Worm (Caenorhabditis elegans) whole organism, late embryonic: ENCODE results near the gene K10G9.2.

Source experiments
- C38D4.7 ChIP-seq: fragments of 200-800 bp; sonication (Bioruptor generic); optimal IDR thresholded peaks from 2 replicates; lab custom pipeline; 2018; ENCODE audit warnings: mild to moderate bottlenecking, missing genetic modification characterization, moderate library complexity, missing compliant biosample characterization
- K09A11.1 ChIP-seq: sonication (generic microtip); optimal IDR thresholded peaks from 2 replicates; lab custom pipeline; 2017; ENCODE audit warnings: antibody characterized with exemption, mild to moderate bottlenecking, missing genetic modification characterization, missing compliant biosample characterization; ENCODE audit not compliant: insufficient read depth
- T23F11.4 ChIP-seq: fragments of 200-800 bp; sonication (Bioruptor generic); optimal IDR thresholded peaks from 2 replicates; lab custom pipeline; 2018; ENCODE audit warnings: mild to moderate bottlenecking, missing genetic modification characterization, missing compliant biosample characterization
- Y22D7AL.16 ChIP-seq: sonication (generic microtip); optimal IDR thresholded peaks from 2 replicates; lab custom pipeline; 2016; ENCODE audit warnings: missing genetic modification characterization, missing compliant biosample characterization
- ahr-1 ChIP-seq: sonication (generic microtip); optimal IDR thresholded peaks from 2 replicates; lab custom pipeline; 2016; ENCODE audit warnings: missing genetic modification characterization, missing compliant biosample characterization
- ama-1 ChIP-seq: fragments of 150-350 bp; optimal IDR thresholded peaks from 2 replicates; lab custom pipeline; 2014
- ceh-18 ChIP-seq: sonication (generic microtip); optimal IDR thresholded peaks from 2 replicates; lab custom pipeline; 2016; ENCODE audit warnings: missing genetic modification characterization, missing compliant biosample characterization
- ceh-2 ChIP-seq: sonication (generic microtip); optimal IDR thresholded peaks from 2 replicates; lab custom pipeline; 2016; ENCODE audit warnings: missing genotype, missing genetic modification characterization, missing compliant biosample characterization
- ceh-24 ChIP-seq: sonication (generic microtip); optimal IDR thresholded peaks from 2 replicates; lab custom pipeline; 2016; ENCODE audit warnings: mild to moderate bottlenecking, missing genetic modification characterization, missing compliant biosample characterization
- ceh-30 ChIP-seq: fragments of 150-350 bp; optimal IDR thresholded peaks from 2 replicates; lab custom pipeline; 2014; ENCODE audit warnings: missing biosample characterization, missing genetic modification characterization
- ceh-31 ChIP-seq: sonication (generic microtip); optimal IDR thresholded peaks from 2 replicates; lab custom pipeline; 2016; ENCODE audit warnings: missing genetic modification characterization, missing compliant biosample characterization
- ceh-34 ChIP-seq: sonication (generic microtip); optimal IDR thresholded peaks from 2 replicates; lab custom pipeline; 2016; ENCODE audit warnings: mild to moderate bottlenecking, missing genetic modification characterization, missing compliant biosample characterization
- ceh-45 ChIP-seq: fragments of 200-800 bp; sonication (Bioruptor generic); IDR thresholded peaks from 2 replicates; pipeline ENCODE4 v1.3.6; 2022; ENCODE audit warnings: missing genetic modification reagents, missing genetic modification characterization, missing compliant biosample characterization
- ceh-48 ChIP-seq: sonication (generic microtip); optimal IDR thresholded peaks from 2 replicates; lab custom pipeline; 2016; ENCODE audit warnings: missing genetic modification characterization, inconsistent platforms, missing compliant biosample characterization
- ceh-6 ChIP-seq: fragments of 200-800 bp; sonication (Bioruptor generic); optimal IDR thresholded peaks from 2 replicates; lab custom pipeline; 2018; ENCODE audit warnings: mild to moderate bottlenecking, missing genetic modification characterization, missing compliant biosample characterization
- ceh-9 ChIP-seq: sonication (generic microtip); optimal IDR thresholded peaks from 2 replicates; lab custom pipeline; 2016; ENCODE audit warnings: mild to moderate bottlenecking, missing genetic modification characterization, inconsistent platforms, missing compliant biosample characterization
- che-1 ChIP-seq: sonication (generic microtip); optimal IDR thresholded peaks from 2 replicates; lab custom pipeline; 2016; ENCODE audit warnings: mild to moderate bottlenecking, missing genetic modification characterization, missing compliant biosample characterization
- dmd-4 ChIP-seq: sonication (generic microtip); optimal IDR thresholded peaks from 2 replicates; lab custom pipeline; 2016; ENCODE audit warnings: borderline replicate concordance, missing genetic modification characterization, missing compliant biosample characterization
- dve-1 ChIP-seq: sonication (generic microtip); optimal IDR thresholded peaks from 2 replicates; lab custom pipeline; 2017; ENCODE audit warnings: antibody characterized with exemption, mild to moderate bottlenecking, missing genetic modification characterization, missing compliant biosample characterization
- elt-2 ChIP-seq: sonication (generic microtip); optimal IDR thresholded peaks from 2 replicates; lab custom pipeline; 2016; ENCODE audit warnings: missing genetic modification reagents, missing genetic modification characterization, missing compliant biosample characterization
- elt-4 ChIP-seq: sonication (generic microtip); optimal IDR thresholded peaks from 2 replicates; lab custom pipeline; 2016; ENCODE audit warnings: missing genetic modification characterization, missing compliant biosample characterization
- ets-4 ChIP-seq: sonication (generic microtip); optimal IDR thresholded peaks from 2 replicates; lab custom pipeline; 2016; ENCODE audit warnings: missing genetic modification characterization, missing compliant biosample characterization
- eyg-1 ChIP-seq: sonication (generic microtip); optimal IDR thresholded peaks from 2 replicates; lab custom pipeline; 2016; ENCODE audit warnings: missing genotype, missing genetic modification characterization, missing compliant biosample characterization
- gmeb-2 ChIP-seq: sonication (generic microtip); optimal IDR thresholded peaks from 2 replicates; lab custom pipeline; 2016; ENCODE audit warnings: missing genetic modification characterization, inconsistent platforms, missing compliant biosample characterization
- hlh-8 ChIP-seq: sonication (generic microtip); optimal IDR thresholded peaks from 2 replicates; lab custom pipeline; 2016; ENCODE audit warnings: missing genotype, missing genetic modification characterization, missing compliant biosample characterization
- lim-6 ChIP-seq: sonication (generic microtip); optimal IDR thresholded peaks from 2 replicates; lab custom pipeline; 2016; ENCODE audit warnings: missing genetic modification characterization, missing compliant biosample characterization
- lin-11 ChIP-seq: fragments of 200-800 bp; sonication (Bioruptor generic); optimal IDR thresholded peaks from 2 replicates; lab custom pipeline; 2018; ENCODE audit warnings: mild to moderate bottlenecking, missing genetic modification characterization, missing compliant biosample characterization
- mec-3 ChIP-seq: sonication (generic microtip); optimal IDR thresholded peaks from 2 replicates; lab custom pipeline; 2016; ENCODE audit warnings: borderline replicate concordance, missing genetic modification characterization, missing compliant biosample characterization
- nfya-1 ChIP-seq: sonication (generic microtip); optimal IDR thresholded peaks from 2 replicates; lab custom pipeline; 2017; ENCODE audit warnings: missing genetic modification characterization, mild to moderate bottlenecking, missing compliant biosample characterization, antibody characterized with exemption, moderate library complexity
- odd-2 ChIP-seq: sonication (generic microtip); optimal IDR thresholded peaks from 2 replicates; lab custom pipeline; 2017; ENCODE audit warnings: antibody characterized with exemption, mild to moderate bottlenecking, missing genetic modification characterization, missing compliant biosample characterization
- pag-3 ChIP-seq: sonication (generic microtip); optimal IDR thresholded peaks from 2 replicates; lab custom pipeline; 2016; ENCODE audit warnings: missing compliant biosample characterization, missing genetic modification characterization, borderline replicate concordance
- pat-9 ChIP-seq: fragments of 200-800 bp; sonication (Bioruptor generic); optimal IDR thresholded peaks from 2 replicates; lab custom pipeline; 2018; ENCODE audit warnings: mild to moderate bottlenecking, missing genetic modification characterization, moderate library complexity, missing compliant biosample characterization
- pha-2 ChIP-seq: sonication (generic microtip); optimal IDR thresholded peaks from 2 replicates; lab custom pipeline; 2017; ENCODE audit warnings: mild to moderate bottlenecking, missing genetic modification characterization, missing compliant biosample characterization
- pha-4 ChIP-seq: fragments of 150-350 bp; optimal IDR thresholded peaks from 2 replicates; lab custom pipeline; 2018; ENCODE audit warnings: missing biosample characterization, missing genetic modification reagents, missing genetic modification characterization
- ref-2 ChIP-seq: sonication (generic microtip); optimal IDR thresholded peaks from 2 replicates; lab custom pipeline; 2016; ENCODE audit warnings: missing genetic modification characterization, missing compliant biosample characterization
- syd-9 ChIP-seq: sonication (generic microtip); optimal IDR thresholded peaks from 2 replicates; lab custom pipeline; 2016; ENCODE audit warnings: mild to moderate bottlenecking, missing genetic modification characterization, moderate library complexity, missing compliant biosample characterization
- tbx-2 ChIP-seq: sonication (generic microtip); optimal IDR thresholded peaks from 2 replicates; lab custom pipeline; 2016; ENCODE audit warnings: missing genetic modification characterization, missing compliant biosample characterization
- unc-55 ChIP-seq: sonication (generic microtip); optimal IDR thresholded peaks from 2 replicates; lab custom pipeline; 2017; ENCODE audit warnings: missing biosample characterization, missing genetic modification reagents, missing genetic modification characterization
- unc-86 ChIP-seq: sonication (generic microtip); optimal IDR thresholded peaks from 2 replicates; lab custom pipeline; 2016; ENCODE audit warnings: missing genetic modification characterization, missing compliant biosample characterization
- zip-5 ChIP-seq: sonication (generic microtip); optimal IDR thresholded peaks from 2 replicates; lab custom pipeline; 2016; ENCODE audit warnings: missing genetic modification characterization, missing compliant biosample characterization
- ztf-16 ChIP-seq: sonication (generic microtip); optimal IDR thresholded peaks from 2 replicates; lab custom pipeline; 2017; ENCODE audit warnings: missing genetic modification characterization, missing compliant biosample characterization

The K10G9.2 gene

ce11 chrIII:10285623-10286022, at the start of gene K10G9.2:
Gene K10G9.2, plus strand, starts transcription at chrIII:10285923.
- TF ChIP-seq pha-2 (tag; lab: Kevin White, UChicago) (no peak), eyg-1 (no peak)

ce11 chrIII:10236291-10236871, 49.3 kb upstream of the K10G9.2 start:
- no peak for TF ChIP-seq ceh-24 (tag; lab: Kevin White, UChicago)
- no peak for TF ChIP-seq ceh-34 (tag; lab: Kevin White, UChicago)
- TF ChIP-seq dve-1 (tag; lab: Kevin White, UChicago): no peak
- no peak for TF ChIP-seq tbx-2
- no peak for TF ChIP-seq pha-2 (tag; lab: Kevin White, UChicago)

DNA sequence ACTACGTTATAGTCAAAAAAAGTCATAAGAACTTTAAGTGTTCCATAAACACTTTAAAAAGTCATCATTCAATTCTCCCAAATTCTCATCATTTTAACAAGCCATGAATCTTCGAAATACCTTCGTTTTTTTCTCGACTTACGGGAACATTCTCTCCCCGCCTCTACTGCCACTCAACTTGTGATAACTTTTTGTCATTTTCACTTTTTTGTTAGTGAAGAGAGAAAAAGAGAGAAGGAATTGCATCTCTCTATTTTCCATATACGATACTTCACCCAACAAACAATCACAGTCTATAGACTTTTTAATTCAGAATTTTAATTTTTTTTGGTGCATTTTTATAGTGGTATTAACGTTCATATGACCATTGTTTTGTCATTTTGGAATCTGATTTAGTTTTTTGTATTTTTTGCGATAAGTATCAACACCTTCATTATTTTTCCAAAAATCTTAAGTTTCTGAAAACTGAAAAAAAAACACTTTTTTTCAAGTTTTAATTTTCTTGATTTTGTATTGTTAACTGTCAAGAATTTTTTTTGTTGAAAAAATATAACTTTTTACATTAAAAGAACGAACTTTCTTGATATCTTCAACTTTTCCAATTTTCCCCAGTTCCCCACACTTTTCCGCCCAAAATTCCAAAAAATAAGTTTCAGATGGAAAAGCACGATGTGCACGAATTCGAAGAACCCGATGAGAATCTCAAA, 47.1 kb upstream of the K10G9.2 start, which contains the start of gene Y70G10A.3:
Gene Y70G10A.3 (plus strand): TSS at position 657 of the 707 bp plus-strand sequence.
- TF ChIP-seq lin-11: no peak
- no peak for TF ChIP-seq unc-86 (tag; lab: Kevin White, UChicago)
- TF ChIP-seq dmd-4 (tag; lab: Kevin White, UChicago): no peak
- no peak for TF ChIP-seq pat-9 (tag; lab: Kevin White, UChicago)
- TF ChIP-seq elt-2 (tag; lab: Kevin White, UChicago): no peak
- no peak for TF ChIP-seq C38D4.7 (GFP tag; lab: Kevin White, UChicago)
- TF ChIP-seq elt-4 (tag; lab: Kevin White, UChicago): no peak
- TF ChIP-seq pha-4 (tag; lab: Kevin White, UChicago): no peak
- no peak for TF ChIP-seq ets-4
- TF ChIP-seq, all 69 proteins: peak for 0

DNA sequence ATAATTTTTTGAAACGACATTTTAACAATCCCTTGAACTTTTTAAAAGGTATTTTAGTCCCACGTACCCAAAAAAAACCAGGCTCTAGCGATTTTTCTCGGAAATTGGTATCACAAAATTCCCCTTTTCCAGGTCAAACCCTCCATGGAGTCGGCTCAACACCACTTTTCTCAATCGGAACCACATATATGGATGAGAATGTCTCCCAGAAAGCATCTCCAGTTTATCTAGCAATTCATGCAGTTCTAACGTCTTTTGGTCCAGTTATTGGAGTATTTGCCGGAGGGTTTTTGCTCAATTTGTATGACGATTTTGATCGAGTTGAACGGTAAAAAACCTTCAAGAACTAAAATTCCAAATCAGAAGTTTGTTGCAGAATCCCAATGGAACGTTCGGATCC, 45.6 kb upstream of the K10G9.2 start:
- no peak for TF ChIP-seq ceh-6 (GFP tag; lab: Kevin White, UChicago)
- TF ChIP-seq ceh-2 (tag; lab: Kevin White, UChicago): no peak
- no peak for TF ChIP-seq unc-86 (tag; lab: Kevin White, UChicago)
- TF ChIP-seq ets-4: no peak
- TF ChIP-seq ceh-48 (tag; lab: Kevin White, UChicago): no peak
- TF ChIP-seq unc-55: no peak
- TF ChIP-seq T23F11.4 (GFP tag; lab: Kevin White, UChicago): no peak
- TF ChIP-seq hlh-8 (tag; lab: Kevin White, UChicago): no peak
- no peak for TF ChIP-seq syd-9 (tag; lab: Kevin White, UChicago)

ce11 chrIII:10241332-10241829, 44.3 kb upstream of the K10G9.2 start:
- TF ChIP-seq ref-2 (tag; lab: Kevin White, UChicago): no peak
- TF ChIP-seq che-1 (tag; lab: Kevin White, UChicago): no peak
- no peak for TF ChIP-seq dve-1 (tag; lab: Kevin White, UChicago)
- no peak for TF ChIP-seq ceh-18 (tag; lab: Kevin White, UChicago)
- TF ChIP-seq ceh-31: no peak
- no peak for TF ChIP-seq nfya-1 (tag; lab: Kevin White, UChicago)
- TF ChIP-seq ama-1: no peak
- no peak for TF ChIP-seq ceh-45 (GFP tag; lab: Robert Waterston, UW)
- no peak for TF ChIP-seq elt-4 (tag; lab: Kevin White, UChicago)

ce11 chrIII:10244013-10244412, 41.7 kb upstream of the K10G9.2 start:
- TF ChIP-seq ceh-30 (no peak), hlh-8 (tag; lab: Kevin White, UChicago) (no peak), pag-3 (tag; lab: Kevin White, UChicago) (no peak), mec-3 (tag; lab: Kevin White, UChicago) (no peak), ztf-16 (tag; lab: Kevin White, UChicago) (no peak), ceh-48 (tag; lab: Kevin White, UChicago) (no peak), odd-2 (tag; lab: Kevin White, UChicago) (no peak), ahr-1 (no peak), lim-6 (tag; lab: Kevin White, UChicago) (no peak), Y22D7AL.16 (tag; lab: Kevin White, UChicago) (no peak), ceh-18 (tag; lab: Kevin White, UChicago) (no peak), ceh-9 (tag; lab: Kevin White, UChicago) (no peak), ceh-6 (GFP tag; lab: Kevin White, UChicago) (no peak), K09A11.1 (tag; lab: Kevin White, UChicago) (no peak), ceh-31 (no peak), gmeb-2 (tag; lab: Kevin White, UChicago) (no peak), zip-5 (tag; lab: Kevin White, UChicago) (no peak), nfya-1 (tag; lab: Kevin White, UChicago) (no peak)
